Fruit fly (Drosophila melanogaster) whole organism, pupa: ENCODE measurements around the gene Ist1.
A peak's percentile ranks its signal among the peaks of the same experiment; 100 is the strongest.

Experiments
- CG10348 ChIP-seq: fragments of 200-800 bp; sonication (Bioruptor generic); IDR thresholded peaks from 2 replicates; pipeline ENCODE4 v1.3.6; 2022; ENCODE audit warnings: missing biosample characterization, missing genetic modification characterization
- CG12605 ChIP-seq: fragments of 200-800 bp; sonication (Bioruptor generic); IDR thresholded peaks from 2 replicates; pipeline ENCODE4 v1.3.6; 2022; ENCODE audit warnings: missing biosample characterization, missing genetic modification characterization
- CG14655 ChIP-seq: fragments of 200-800 bp; sonication (Bioruptor generic); optimal IDR thresholded peaks from 3 replicates; lab custom pipeline; 2017; ENCODE audit warnings: mild to moderate bottlenecking, missing biosample characterization, missing genetic modification reagents, missing genetic modification characterization
- CG17806 ChIP-seq: fragments of 200-800 bp; sonication (Bioruptor generic); optimal IDR thresholded peaks from 2 replicates; lab custom pipeline; 2018; ENCODE audit warnings: missing biosample characterization, mild to moderate bottlenecking, missing genetic modification characterization, moderate library complexity
- CG4496 ChIP-seq: fragments of 200-800 bp; sonication (Bioruptor generic); IDR thresholded peaks from 3 replicates; pipeline ENCODE4 v1.3.6; 2022; ENCODE audit warnings: missing biosample characterization, missing genetic modification characterization
- CG8159 ChIP-seq: fragments of 200-800 bp; sonication (Bioruptor generic); optimal IDR thresholded peaks from 3 replicates; lab custom pipeline; 2018; ENCODE audit warnings: missing biosample characterization, mild to moderate bottlenecking, missing genetic modification characterization, moderate library complexity
- CG9948 ChIP-seq: fragments of 200-800 bp; sonication (Bioruptor generic); optimal IDR thresholded peaks from 2 replicates; lab custom pipeline; 2018; ENCODE audit warnings: missing biosample characterization, mild to moderate bottlenecking, missing genetic modification characterization, moderate library complexity
- D1 ChIP-seq: fragments of 200-800 bp; sonication (Bioruptor generic); optimal IDR thresholded peaks from 2 replicates; lab custom pipeline; 2018; ENCODE audit warnings: missing biosample characterization, mild to moderate bottlenecking, missing genetic modification characterization, moderate library complexity
- EcR ChIP-seq: fragments of 200-800 bp; sonication (Bioruptor generic); optimal IDR thresholded peaks from 3 replicates; lab custom pipeline; 2019; ENCODE audit warnings: missing biosample characterization, missing genetic modification characterization, mild to moderate bottlenecking, moderate library complexity, missing genetic modification reagents
- Ets98B ChIP-seq: fragments of 200-800 bp; sonication (Bioruptor generic); IDR thresholded peaks from 2 replicates; pipeline ENCODE4 v1.3.6; 2022; ENCODE audit warnings: missing biosample characterization, missing genetic modification characterization
- Pif1A ChIP-seq: fragments of 200-800 bp; sonication (Bioruptor generic); optimal IDR thresholded peaks from 3 replicates; lab custom pipeline; 2016; ENCODE audit warnings: missing biosample characterization, missing genetic modification characterization
- Snoo ChIP-seq: fragments of 200-800 bp; sonication (Bioruptor generic); optimal IDR thresholded peaks from 3 replicates; lab custom pipeline; 2017; ENCODE audit warnings: missing biosample characterization, mild to moderate bottlenecking, missing genetic modification characterization, inconsistent platforms
- gl ChIP-seq: fragments of 200-800 bp; sonication (Bioruptor generic); optimal IDR thresholded peaks from 2 replicates; lab custom pipeline; 2018; ENCODE audit warnings: missing biosample characterization, mild to moderate bottlenecking, missing genetic modification characterization

dm6 chr3L:6771208-6771607, 14.9 kb upstream of the Ist1 start:
- TF ChIP-seq Pif1A (GFP tag; lab: Kevin White, UChicago) (peak; percentile 14), EcR (GFP tag; lab: Kevin White, UChicago) (no peak), CG14655 (GFP tag; lab: Kevin White, UChicago) (peak; percentile 39), CG4496 (GFP tag; lab: Robert Waterston, UW) (no peak), CG10348 (GFP tag; lab: Robert Waterston, UW) (no peak), Ets98B (no peak), CG17806 (tag; lab: Kevin White, UChicago) (peak; percentile 53), gl (tag; lab: Kevin White, UChicago) (no peak), Snoo (tag; lab: Kevin White, UChicago) (peak; percentile 34), D1 (tag; lab: Kevin White, UChicago) (no peak), CG12605 (GFP tag; lab: Robert Waterston, UW) (0 out of 2 replicates have a peak, but pooled peaks have one; percentile 24), CG8159 (tag; lab: Kevin White, UChicago) (peak; percentile 38), CG9948 (tag; lab: Kevin White, UChicago) (peak; percentile 41)
